Worm (Caenorhabditis elegans): ENCODE data around the gene T01B7.9.

- TF ChIP-seq ztf-23 (GFP tag; IDR thresholded peaks at IDR 0.05) (no peak), cog-1 (tag; optimal IDR thresholded peaks at IDR 0.05) (no peak), med-1 (GFP tag; optimal IDR thresholded peaks at IDR 0.05; ENCODE audit: insufficient read depth) (no peak), ref-1 (GFP tag; conservative IDR thresholded peaks at IDR 0.05) (no peak)
Observed at ce11 chrII:8749084-8749483, 22.5 kb upstream of the T01B7.9 start.

All from whole organism, midembryonic.